Worm (Caenorhabditis elegans) whole organism, L2 larva: Measurements from ENCODE around the gene T05H10.8.

Source experiments
- blmp-1 ChIP-seq: sonication (generic microtip); optimal IDR thresholded peaks from 2 replicates; lab custom pipeline; 2017; ENCODE audit warnings: missing genetic modification characterization, mild to moderate bottlenecking, missing compliant biosample characterization, antibody characterized with exemption, moderate library complexity; ENCODE audit not compliant: insufficient read depth
- ceh-16 ChIP-seq: fragments of 150-350 bp; optimal IDR thresholded peaks from 2 replicates; lab custom pipeline; 2014; ENCODE audit warnings: missing biosample characterization, missing genetic modification characterization
- ceh-82 ChIP-seq: fragments of 150-350 bp; optimal IDR thresholded peaks from 2 replicates; lab custom pipeline; 2014; ENCODE audit warnings: missing biosample characterization, missing genetic modification characterization
- crh-2 ChIP-seq: sonication (generic microtip); optimal IDR thresholded peaks from 2 replicates; lab custom pipeline; 2017; ENCODE audit warnings: missing biosample characterization, missing genetic modification characterization
- fos-1 ChIP-seq: fragments of 150-350 bp; optimal IDR thresholded peaks from 2 replicates; lab custom pipeline; 2014; ENCODE audit warnings: missing biosample characterization, missing genetic modification characterization
- nhr-21 ChIP-seq: fragments of 150-350 bp; optimal IDR thresholded peaks from 2 replicates; lab custom pipeline; 2014; ENCODE audit warnings: missing biosample characterization, missing genetic modification characterization
- nhr-23 ChIP-seq: fragments of 150-350 bp; optimal IDR thresholded peaks from 2 replicates; lab custom pipeline; 2014; ENCODE audit warnings: missing biosample characterization, missing genetic modification reagents, missing genetic modification characterization
- nhr-25 ChIP-seq: fragments of 150-350 bp; sonication (generic microtip); optimal IDR thresholded peaks from 3 replicates; lab custom pipeline; 2014; ENCODE audit warnings: missing biosample characterization, missing genetic modification characterization
- sma-3 ChIP-seq: sonication (generic microtip); optimal IDR thresholded peaks from 2 replicates; lab custom pipeline; 2016; ENCODE audit warnings: missing genetic modification reagents, missing genetic modification characterization, missing compliant biosample characterization
- snpc-4 ChIP-seq: fragments of 150-350 bp; optimal IDR thresholded peaks from 2 replicates; lab custom pipeline; 2014; ENCODE audit warnings: missing biosample characterization, missing genetic modification characterization
- unc-39 ChIP-seq: fragments of 150-350 bp; optimal IDR thresholded peaks from 2 replicates; lab custom pipeline; 2014; ENCODE audit warnings: missing biosample characterization, missing genetic modification characterization
- unc-62 ChIP-seq: fragments of 150-350 bp; optimal IDR thresholded peaks from 2 replicates; lab custom pipeline; 2014; ENCODE audit warnings: missing biosample characterization, missing genetic modification reagents, missing genetic modification characterization
- ztf-4 ChIP-seq: fragments of 150-350 bp; optimal IDR thresholded peaks from 2 replicates; lab custom pipeline; 2014; ENCODE audit warnings: missing biosample characterization, missing genetic modification characterization

- TF ChIP-seq ceh-82 (no peak), unc-62 (GFP tag; lab: Kevin White, UChicago) (no peak), blmp-1 (tag; lab: Kevin White, UChicago) (no peak), snpc-4 (tag; lab: Kevin White, UChicago) (no peak), nhr-25 (no peak), fos-1 (tag; lab: Kevin White, UChicago) (no peak), crh-2 (no peak), nhr-21 (tag; lab: Kevin White, UChicago) (no peak), ceh-16 (tag; lab: Kevin White, UChicago) (no peak), ztf-4 (tag; lab: Kevin White, UChicago) (no peak), sma-3 (GFP tag; lab: Kevin White, UChicago) (no peak), nhr-23 (tag; lab: Kevin White, UChicago) (no peak), unc-39 (tag; lab: Kevin White, UChicago) (no peak)
These were observed 34.4 kb downstream of the T05H10.8 start for ce11 chrII:8093283-8093682.
